Worm (Caenorhabditis elegans): Measurements from ENCODE around the gene memi-1.
"Not testable (repeated sequence)": the region's sequence is repeated elsewhere in the genome, so short reads cannot be mapped to it uniquely, and the experiment has no call there.

Gene memi-1

ce11 chrIV:4725478-4725920 is 34.7 kb downstream of the memi-1 start (continued):
- peak; percentile 22 to 30 for TF ChIP-seq daf-16 (GFP tag; optimal IDR thresholded peaks at IDR 0.05)
- TF ChIP-seq daf-16 (tag; optimal IDR thresholded peaks at IDR 0.05), result peak; percentile 16
- peak; percentile 58 for TF ChIP-seq set-16 (GFP tag; IDR thresholded peaks at IDR 0.05)
- peak; percentile 99 for TF ChIP-seq nhr-41 (GFP tag; IDR thresholded peaks at IDR 0.05)
- peak; percentile 81 for TF ChIP-seq F10B5.3 (tag; optimal IDR thresholded peaks at IDR 0.05)
- TF ChIP-seq lim-7 (GFP tag; IDR thresholded peaks at IDR 0.05), result peak; percentile 65; the same call in 1 of the 2 replicates
- TF ChIP-seq dmd-9 (GFP tag; IDR thresholded peaks at IDR 0.05), result peak; percentile 100
- peak; percentile 100 for TF ChIP-seq lin-29 (GFP tag; IDR thresholded peaks at IDR 0.05)
- peak; percentile 100 for TF ChIP-seq dmd-6 (GFP tag; IDR thresholded peaks at IDR 0.05)
- TF ChIP-seq pha-4 (GFP tag; IDR thresholded peaks at IDR 0.05), result peak; percentile 99
- not testable (repeated sequence) for TF ChIP-seq pha-4 (tag; optimal IDR thresholded peaks at IDR 0.05)
- TF ChIP-seq D1046.2 (GFP tag; IDR thresholded peaks at IDR 0.05), result peak; percentile 99
- peak; percentile 1 for TF ChIP-seq jun-1 (tag; optimal IDR thresholded peaks at IDR 0.05)
- peak; percentile 59 for TF ChIP-seq nhr-77 (tag; optimal IDR thresholded peaks at IDR 0.05)
- peak; percentile 99 for TF ChIP-seq daf-19 (GFP tag; conservative IDR thresholded peaks at IDR 0.05)
- TF ChIP-seq hif-1 (tag; optimal IDR thresholded peaks at IDR 0.05), result peak; percentile 68 to 78
- peak; percentile 99 for TF ChIP-seq ceh-44 (GFP tag; IDR thresholded peaks at IDR 0.05)
- TF ChIP-seq nhr-42 (GFP tag; IDR thresholded peaks at IDR 0.05), result peak; percentile 100
- peak; percentile 5 for TF ChIP-seq mxl-3 (GFP tag; optimal IDR thresholded peaks at IDR 0.05)
- peak in 1 of 2 experiments; percentile 38 for TF ChIP-seq ZK546.5 (tag; optimal IDR thresholded peaks at IDR 0.05)
- TF ChIP-seq mes-2 (tag; optimal IDR thresholded peaks at IDR 0.05; ENCODE audit: poor library complexity, severe bottlenecking), result peak; percentile 80
- peak; percentile 100 for TF ChIP-seq hmg-1.1 (GFP tag; IDR thresholded peaks at IDR 0.05)
- peak; percentile 100 for TF ChIP-seq ZK337.2 (GFP tag; IDR thresholded peaks at IDR 0.05)
- TF ChIP-seq mdt-29 (GFP tag; IDR thresholded peaks at IDR 0.05), result peak; percentile 99
- peak; percentile 27 for TF ChIP-seq zip-2 (tag; optimal IDR thresholded peaks at IDR 0.05)
- TF ChIP-seq arid-1 (GFP tag; conservative IDR thresholded peaks at IDR 0.05), result peak; percentile 98
- peak; percentile 91 for TF ChIP-seq T20F7.1 (GFP tag; optimal IDR thresholded peaks at IDR 0.05)
- TF ChIP-seq madf-9 (GFP tag; conservative IDR thresholded peaks at IDR 0.05), result peak; percentile 100
- peak; percentile 35 for TF ChIP-seq Y5F2A.4 (GFP tag; optimal IDR thresholded peaks at IDR 0.05)
- peak; percentile 100 for TF ChIP-seq Y75B8A.6 (GFP tag; IDR thresholded peaks at IDR 0.05)
- TF ChIP-seq saeg-2 (GFP tag; IDR thresholded peaks at IDR 0.05), result peak; percentile 100
- TF ChIP-seq mep-1 (tag; optimal IDR thresholded peaks at IDR 0.05), result peak; percentile 68
- peak; percentile 95 for TF ChIP-seq mxl-2 (GFP tag; conservative IDR thresholded peaks at IDR 0.05)
- peak; percentile 13 for TF ChIP-seq lin-15B (tag; optimal IDR thresholded peaks at IDR 0.05)
- peak; percentile 89 for TF ChIP-seq spr-1 (tag; optimal IDR thresholded peaks at IDR 0.05)
- peak; percentile 96 to 97 for TF ChIP-seq lsy-2 (tag; optimal IDR thresholded peaks at IDR 0.05)
- TF ChIP-seq F49E8.2 (tag; optimal IDR thresholded peaks at IDR 0.05; ENCODE audit: borderline replicate concordance), result peak; percentile 49
- peak in 1 of 2 experiments; percentile 23 for TF ChIP-seq mdl-1 (tag; optimal IDR thresholded peaks at IDR 0.05)

DNA sequence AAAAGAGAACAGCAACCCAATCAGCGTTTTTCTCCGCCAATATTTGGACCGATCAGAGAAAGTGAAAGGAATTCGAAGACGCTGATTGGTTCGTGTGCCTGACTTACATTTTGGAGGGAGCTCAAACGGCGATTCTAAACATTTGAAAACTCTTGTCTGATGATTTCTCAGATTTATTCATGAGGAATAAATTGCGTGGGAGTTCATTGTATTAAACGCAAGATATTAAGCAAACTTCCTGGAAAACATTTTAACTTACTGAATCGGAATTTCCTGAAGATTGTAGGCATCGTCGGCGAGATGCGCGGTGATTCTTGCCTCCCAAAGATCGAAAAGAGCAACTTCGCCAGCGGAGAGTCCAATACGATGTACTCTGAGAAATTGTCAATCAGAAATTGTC is 35.7 kb downstream of the memi-1 start, which contains the start of gene K08F11.1:
K08F11.1 (plus strand) TSS at position 301 of the 400 bp plus-strand sequence.
- no peak for TF ChIP-seq spr-1 (tag; optimal IDR thresholded peaks at IDR 0.05)
- no peak for TF ChIP-seq zfp-2 (tag; optimal IDR thresholded peaks at IDR 0.05)
- no peak for TF ChIP-seq lsy-2 (tag; optimal IDR thresholded peaks at IDR 0.05)
- no peak for TF ChIP-seq gei-8 (GFP tag; optimal IDR thresholded peaks at IDR 0.05)
- no peak for TF ChIP-seq lir-3 (tag; optimal IDR thresholded peaks at IDR 0.05)
- no peak for TF ChIP-seq skn-1 (tag; optimal IDR thresholded peaks at IDR 0.05)
- no peak for TF ChIP-seq nhr-42 (GFP tag; IDR thresholded peaks at IDR 0.05)
- no peak for TF ChIP-seq R02D3.7 (tag; optimal IDR thresholded peaks at IDR 0.05)
- TF ChIP-seq Y5F2A.4 (GFP tag; optimal IDR thresholded peaks at IDR 0.05), result no peak
